Worm (Caenorhabditis elegans) whole organism, late embryonic: ENCODE measurements around the gene T26H5.9.

Source experiments
- T23F11.4 ChIP-seq: fragments of 200-800 bp; sonication (Bioruptor generic); optimal IDR thresholded peaks from 2 replicates; lab custom pipeline; 2018; ENCODE audit warnings: mild to moderate bottlenecking, missing genetic modification characterization, missing compliant biosample characterization
- ceh-30 ChIP-seq: fragments of 150-350 bp; optimal IDR thresholded peaks from 2 replicates; lab custom pipeline; 2014; ENCODE audit warnings: missing biosample characterization, missing genetic modification characterization
- nhr-11 ChIP-seq: fragments of 150-350 bp; optimal IDR thresholded peaks from 2 replicates; lab custom pipeline; 2014; ENCODE audit warnings: missing biosample characterization, missing genetic modification characterization

DNA sequence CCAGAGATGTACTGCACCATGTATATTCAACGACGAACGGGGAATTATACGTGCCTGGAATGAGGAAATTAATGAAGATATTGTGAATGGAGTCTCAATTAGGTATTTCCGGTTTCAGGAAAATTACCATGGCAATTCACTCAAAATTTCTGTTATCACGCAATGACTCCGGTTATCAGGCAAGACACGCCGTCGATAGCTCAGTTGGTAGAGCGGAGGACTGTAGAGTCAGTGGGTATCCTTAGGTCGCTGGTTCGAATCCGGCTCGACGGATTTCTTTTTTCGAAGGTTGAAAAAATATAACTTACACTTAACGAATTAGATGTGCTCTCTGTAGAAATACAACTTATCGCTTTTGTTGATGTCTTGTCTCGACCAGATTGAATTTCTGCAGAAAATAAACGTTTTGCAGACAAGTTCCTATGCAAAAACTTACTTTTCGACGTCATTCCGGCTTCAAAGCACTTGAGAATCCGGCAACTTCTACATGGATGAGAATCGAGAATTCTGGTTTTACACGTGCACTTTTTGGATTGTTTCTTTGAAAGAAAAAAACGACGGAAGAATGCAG lies 35.9 kb downstream of the T26H5.9 start:
- TF ChIP-seq nhr-11 (no peak), ceh-30 (tag; lab: Kevin White, UChicago) (no peak), T23F11.4 (GFP tag; lab: Kevin White, UChicago) (no peak)
